ENCODE assay signal across 3 worm cellular contexts in the genomic region with DNA sequence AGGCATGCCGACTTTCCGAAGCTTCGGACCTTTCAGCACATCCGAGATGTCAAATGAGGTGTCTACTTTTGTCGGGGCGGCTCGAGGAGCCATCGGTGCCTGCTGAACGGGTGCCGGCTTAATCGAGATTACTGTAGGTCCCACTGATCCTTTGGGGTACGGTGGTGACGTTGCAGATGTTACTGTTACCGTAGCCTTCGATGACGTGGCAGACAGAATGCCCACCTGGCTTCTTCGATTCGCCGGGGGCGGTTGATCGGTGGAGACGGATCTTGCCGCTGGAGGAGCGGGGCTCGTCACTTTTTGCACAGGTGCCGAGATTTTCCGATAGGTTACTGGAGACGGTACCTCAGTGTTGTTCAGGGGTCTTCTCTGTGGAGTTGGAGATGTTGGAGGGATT.
TF ChIP-seq lines count a peak whose summit lies in the region.

No protein-coding gene starts in this region.

TF ChIP-seq in whole organism, L4 larva, 104 proteins besides CTCF, POLR2A, EP300 and RAD21:
- no peak for TF ChIP-seq nhr-48 (tag; optimal IDR thresholded peaks at IDR 0.05; lab: Kevin White, UChicago)
- TF ChIP-seq ceh-82 (tag; optimal IDR thresholded peaks at IDR 0.05; lab: Kevin White, UChicago) = no peak
- TF ChIP-seq nhr-10 (tag; optimal IDR thresholded peaks at IDR 0.05; lab: Kevin White, UChicago) = no peak
- TF ChIP-seq lin-39 (tag; optimal IDR thresholded peaks at IDR 0.05; lab: Kevin White, UChicago) = no peak
- TF ChIP-seq set-16 (GFP tag; IDR thresholded peaks at IDR 0.05; lab: Robert Waterston, UW) = peak; percentile 75; the same call in 1 of the 2 replicates
- no peak for TF ChIP-seq duxl-1 (tag; optimal IDR thresholded peaks at IDR 0.05; lab: Kevin White, UChicago; ENCODE audit: poor library complexity)

TF ChIP-seq in whole organism, late embryonic, 69 proteins besides CTCF, POLR2A, EP300 and RAD21:
- TF ChIP-seq odd-2 (tag; optimal IDR thresholded peaks at IDR 0.05; lab: Kevin White, UChicago) (no peak), C08G9.2 (tag; optimal IDR thresholded peaks at IDR 0.05; lab: Kevin White, UChicago) (peak; percentile 0)

TF ChIP-seq in whole organism, young adult, 124 proteins besides CTCF, POLR2A, EP300 and RAD21:
- TF ChIP-seq zfh-2 (GFP tag; conservative IDR thresholded peaks at IDR 0.05; lab: Robert Waterston, UW) (peak; percentile 54), rec-8 (tag; optimal IDR thresholded peaks at IDR 0.05; lab: Kevin White, UChicago) (no peak), ztf-22 (GFP tag; optimal IDR thresholded peaks at IDR 0.05; lab: Kevin White, UChicago) (no peak), nhr-80 (tag; optimal IDR thresholded peaks at IDR 0.05; lab: Kevin White, UChicago) (no peak), aptf-3 (GFP tag; IDR thresholded peaks at IDR 0.05; lab: Robert Waterston, UW) (0 out of 2 replicates have a peak, but pooled peaks have one; percentile 19), mel-28 (tag; optimal IDR thresholded peaks at IDR 0.05; lab: Kevin White, UChicago; ENCODE audit: borderline replicate concordance) (no peak), bed-1 (GFP tag; IDR thresholded peaks at IDR 0.05; lab: Robert Waterston, UW) (0 out of 2 replicates have a peak, but pooled peaks have one; percentile 79), ceh-27 (GFP tag; optimal IDR thresholded peaks at IDR 0.05; lab: Kevin White, UChicago) (no peak), egrh-3 (GFP tag; IDR thresholded peaks at IDR 0.05; lab: Robert Waterston, UW) (peak; percentile 9; the same call in 1 of the 2 replicates), F37B4.10 (GFP tag; IDR thresholded peaks at IDR 0.05; lab: Robert Waterston, UW) (no peak)
